Worm (Caenorhabditis elegans) whole organism, young adult: ENCODE data around the gene fbxa-27.

Source experiments
- B0261.1 ChIP-seq: sonication (generic microtip); optimal IDR thresholded peaks from 2 replicates; lab custom pipeline; 2016; ENCODE audit warnings: mild to moderate bottlenecking, missing genetic modification characterization, moderate library complexity, missing compliant biosample characterization
- D2030.7 ChIP-seq: fragments of 200-800 bp; sonication (Bioruptor generic); IDR thresholded peaks from 2 replicates; pipeline ENCODE4 v1.3.6; 2022; ENCODE audit warnings: missing genetic modification reagents, missing genetic modification characterization, missing compliant biosample characterization
- F22D6.2 ChIP-seq: sonication (generic microtip); optimal IDR thresholded peaks from 2 replicates; lab custom pipeline; 2016; ENCODE audit warnings: mild to moderate bottlenecking, missing genetic modification characterization, missing compliant biosample characterization
- F55B11.4 ChIP-seq: sonication (generic microtip); optimal IDR thresholded peaks from 2 replicates; lab custom pipeline; 2016; ENCODE audit warnings: missing compliant biosample characterization, missing genetic modification characterization, borderline replicate concordance; ENCODE audit not compliant: insufficient read depth
- Y56A3A.18 ChIP-seq: fragments of 200-800 bp; sonication (Bioruptor generic); IDR thresholded peaks from 2 replicates; pipeline ENCODE4 v1.3.6; 2022; ENCODE audit warnings: missing genetic modification reagents, missing genetic modification characterization, missing compliant biosample characterization
- Y79H2A.3 ChIP-seq: fragments of 200-800 bp; sonication (Bioruptor generic); conservative IDR thresholded peaks from 2 replicates; pipeline ENCODE4 v1.3.6; 2022; ENCODE audit warnings: missing genetic modification reagents, missing genetic modification characterization, missing compliant biosample characterization
- ZK185.1 ChIP-seq: sonication (generic microtip); optimal IDR thresholded peaks from 2 replicates; lab custom pipeline; 2016; ENCODE audit warnings: mild to moderate bottlenecking, missing genetic modification characterization, missing compliant biosample characterization; ENCODE audit not compliant: poor library complexity, severe bottlenecking
- ceh-40 ChIP-seq: fragments of 200-800 bp; sonication (Bioruptor generic); IDR thresholded peaks from 2 replicates; pipeline ENCODE4 v1.3.6; 2022; ENCODE audit warnings: missing genetic modification characterization, missing compliant biosample characterization
- ceh-58 ChIP-seq: fragments of 200-800 bp; sonication (Bioruptor generic); IDR thresholded peaks from 2 replicates; pipeline ENCODE4 v1.3.6; 2022; ENCODE audit warnings: missing genetic modification characterization, missing compliant biosample characterization
- ceh-79 ChIP-seq: sonication (generic microtip); optimal IDR thresholded peaks from 2 replicates; lab custom pipeline; 2017; ENCODE audit warnings: mild to moderate bottlenecking, missing genetic modification characterization, missing compliant biosample characterization
- ceh-91 ChIP-seq: fragments of 200-800 bp; sonication (Bioruptor generic); IDR thresholded peaks from 2 replicates; pipeline ENCODE4 v1.3.6; 2022; ENCODE audit warnings: missing genetic modification reagents, missing genetic modification characterization, missing compliant biosample characterization
- dox-1 ChIP-seq: fragments of 200-800 bp; sonication (Bioruptor generic); IDR thresholded peaks from 2 replicates; pipeline ENCODE4 v1.3.6; 2022; ENCODE audit warnings: missing genetic modification reagents, missing genetic modification characterization, missing compliant biosample characterization
- efl-1 ChIP-seq: fragments of 150-350 bp; optimal IDR thresholded peaks from 2 replicates; lab custom pipeline; 2014; ENCODE audit warnings: missing biosample characterization, missing genetic modification reagents, missing genetic modification characterization
- egl-18 ChIP-seq: fragments of 200-800 bp; sonication (Bioruptor generic); IDR thresholded peaks from 2 replicates; pipeline ENCODE4 v1.3.6; 2022; ENCODE audit warnings: missing genetic modification reagents, missing genetic modification characterization, missing compliant biosample characterization
- egrh-3 ChIP-seq: fragments of 200-800 bp; sonication (Bioruptor generic); IDR thresholded peaks from 2 replicates; pipeline ENCODE4 v1.3.6; 2022; ENCODE audit warnings: missing genetic modification reagents, missing genetic modification characterization, missing compliant biosample characterization
- ets-4 ChIP-seq: fragments of 200-800 bp; sonication (Bioruptor generic); optimal IDR thresholded peaks from 2 replicates; lab custom pipeline; 2018; ENCODE audit warnings: mild to moderate bottlenecking, missing genetic modification characterization, missing compliant biosample characterization
- lin-26 ChIP-seq: fragments of 200-800 bp; sonication (Bioruptor generic); IDR thresholded peaks from 2 replicates; pipeline ENCODE4 v1.3.6; 2022; ENCODE audit warnings: missing genetic modification reagents, missing genetic modification characterization, missing compliant biosample characterization
- lin-40 ChIP-seq: sonication (generic microtip); optimal IDR thresholded peaks from 2 replicates; lab custom pipeline; 2016; ENCODE audit warnings: missing genetic modification characterization, mild to moderate bottlenecking, missing compliant biosample characterization, missing genotype, missing genetic modification reagents
- lir-1 ChIP-seq: fragments of 200-800 bp; sonication (Bioruptor generic); conservative IDR thresholded peaks from 2 replicates; pipeline ENCODE4 v1.3.6; 2022; ENCODE audit warnings: missing genetic modification reagents, missing genetic modification characterization, missing compliant biosample characterization
- lsy-27 ChIP-seq: sonication (generic microtip); optimal IDR thresholded peaks from 2 replicates; lab custom pipeline; 2017; ENCODE audit warnings: missing genetic modification characterization, mild to moderate bottlenecking, missing compliant biosample characterization, antibody characterized with exemption, missing genotype, borderline replicate concordance; ENCODE audit not compliant: insufficient read depth
- mel-28 ChIP-seq: sonication (generic microtip); optimal IDR thresholded peaks from 2 replicates; lab custom pipeline; 2016; ENCODE audit warnings: borderline replicate concordance, mild to moderate bottlenecking, missing genetic modification characterization, missing compliant biosample characterization
- nfyb-1 ChIP-seq: fragments of 200-800 bp; sonication (Bioruptor generic); IDR thresholded peaks from 2 replicates; pipeline ENCODE4 v1.3.6; 2022; ENCODE audit warnings: missing genetic modification reagents, missing genetic modification characterization, missing compliant biosample characterization
- nhr-80 ChIP-seq: sonication (generic microtip); optimal IDR thresholded peaks from 2 replicates; lab custom pipeline; 2016; ENCODE audit warnings: missing genetic modification characterization, missing compliant biosample characterization
- pbrm-1 ChIP-seq: fragments of 200-800 bp; sonication (Bioruptor generic); IDR thresholded peaks from 2 replicates; pipeline ENCODE4 v1.3.6; 2022; ENCODE audit warnings: missing genetic modification reagents, missing genetic modification characterization, missing compliant biosample characterization
- rcor-1 ChIP-seq: fragments of 200-800 bp; sonication (Bioruptor generic); IDR thresholded peaks from 2 replicates; pipeline ENCODE4 v1.3.6; 2022; ENCODE audit warnings: missing genetic modification reagents, missing genetic modification characterization, missing compliant biosample characterization
- rec-8 ChIP-seq, 2 experiments: sonication (generic microtip); optimal IDR thresholded peaks; 2 replicates each; lab custom pipeline; 2016; ENCODE audit warnings: mild to moderate bottlenecking in 2 of 2, missing genetic modification characterization in 2 of 2, missing genetic modification reagents in 2 of 2, missing genotype in 2 of 2, missing biosample characterization in 1 of 2, missing compliant biosample characterization in 1 of 2, moderate library complexity in 1 of 2
- rpc-1 ChIP-seq, 2 experiments: fragments of 150-350 bp in 1 of 2; sonication (generic microtip) in 1 of 2; optimal IDR thresholded peaks; 2 replicates each; lab custom pipeline; 2014 to 2018; ENCODE audit warnings: missing biosample characterization in 1 of 2, missing genetic modification characterization in 1 of 2, missing genetic modification reagents in 1 of 2, missing genotype in 1 of 2
- sea-2 ChIP-seq: fragments of 200-800 bp; sonication (Bioruptor generic); IDR thresholded peaks from 2 replicates; pipeline ENCODE4 v1.3.6; 2022; ENCODE audit warnings: missing genetic modification characterization, missing compliant biosample characterization
- snpc-1.1 ChIP-seq: sonication (generic microtip); optimal IDR thresholded peaks from 2 replicates; lab custom pipeline; 2017; ENCODE audit warnings: missing genetic modification characterization, mild to moderate bottlenecking, missing compliant biosample characterization, antibody characterized with exemption, moderate library complexity, missing genotype, missing genetic modification reagents; ENCODE audit not compliant: insufficient read depth
- snpc-1.3 ChIP-seq: sonication (generic microtip); optimal IDR thresholded peaks from 2 replicates; lab custom pipeline; 2017; ENCODE audit warnings: missing genetic modification characterization, mild to moderate bottlenecking, missing compliant biosample characterization, antibody characterized with exemption, moderate library complexity, missing genotype, missing genetic modification reagents; ENCODE audit not compliant: insufficient read depth
- somi-1 ChIP-seq: fragments of 200-800 bp; sonication (Bioruptor generic); optimal IDR thresholded peaks from 2 replicates; lab custom pipeline; 2018; ENCODE audit warnings: mild to moderate bottlenecking, missing genetic modification characterization, missing compliant biosample characterization
- tlf-1 ChIP-seq: fragments of 200-800 bp; sonication (Bioruptor generic); optimal IDR thresholded peaks from 2 replicates; lab custom pipeline; 2018; ENCODE audit warnings: mild to moderate bottlenecking, missing genetic modification characterization, missing compliant biosample characterization
- unc-62 ChIP-seq: fragments of 150-350 bp; optimal IDR thresholded peaks from 2 replicates; lab custom pipeline; 2014; ENCODE audit warnings: missing biosample characterization, missing genetic modification reagents, missing genetic modification characterization
- xnd-1 ChIP-seq: sonication (generic microtip); optimal IDR thresholded peaks from 2 replicates; lab custom pipeline; 2016; ENCODE audit warnings: missing genotype, missing genetic modification reagents, missing genetic modification characterization, missing compliant biosample characterization
- zfh-2 ChIP-seq: fragments of 200-800 bp; sonication (Bioruptor generic); conservative IDR thresholded peaks from 2 replicates; pipeline ENCODE4 v1.3.6; 2022; ENCODE audit warnings: missing genetic modification reagents, missing genetic modification characterization, missing compliant biosample characterization
- zim-3 ChIP-seq: sonication (generic microtip); optimal IDR thresholded peaks from 2 replicates; lab custom pipeline; 2017; ENCODE audit warnings: mild to moderate bottlenecking, missing genetic modification characterization, moderate library complexity, missing compliant biosample characterization
- ztf-22 ChIP-seq: fragments of 200-800 bp; sonication (Bioruptor generic); optimal IDR thresholded peaks from 2 replicates; lab custom pipeline; 2018; ENCODE audit warnings: mild to moderate bottlenecking, missing genetic modification characterization, moderate library complexity, missing compliant biosample characterization
- ztf-26 ChIP-seq: sonication (generic microtip); optimal IDR thresholded peaks from 2 replicates; lab custom pipeline; 2017; ENCODE audit warnings: missing genetic modification characterization, missing compliant biosample characterization
- ztf-28 ChIP-seq: fragments of 200-800 bp; sonication (Bioruptor generic); IDR thresholded peaks from 2 replicates; pipeline ENCODE4 v1.3.6; 2022; ENCODE audit warnings: missing genetic modification reagents, missing genetic modification characterization, missing compliant biosample characterization
- ztf-3 ChIP-seq: fragments of 200-800 bp; sonication (Bioruptor generic); optimal IDR thresholded peaks from 2 replicates; lab custom pipeline; 2018; ENCODE audit warnings: mild to moderate bottlenecking, missing genetic modification characterization, missing compliant biosample characterization

The fbxa-27 gene

ce11 chrIII:1354523-1354922 is 11.8 kb downstream of the fbxa-27 start (continued):
- TF ChIP-seq F55B11.4 (no peak), rcor-1 (no peak), ceh-91 (GFP tag; lab: Robert Waterston, UW) (no peak), dox-1 (GFP tag; lab: Robert Waterston, UW) (no peak), lsy-27 (no peak), Y56A3A.18 (GFP tag; lab: Robert Waterston, UW) (no peak), pbrm-1 (GFP tag; lab: Robert Waterston, UW) (no peak), ets-4 (GFP tag; lab: Kevin White, UChicago) (no peak), ceh-58 (GFP tag; lab: Robert Waterston, UW) (no peak), egl-18 (GFP tag; lab: Robert Waterston, UW) (no peak), lir-1 (GFP tag; lab: Robert Waterston, UW) (no peak), rec-8 (tag; optimal IDR thresholded peaks at IDR 0.05; lab: Kevin White, UChicago) (no peak), ztf-28 (no peak), xnd-1 (tag; lab: Kevin White, UChicago) (no peak), Y79H2A.3 (GFP tag; lab: Robert Waterston, UW) (no peak), rpc-1 (optimal IDR thresholded peaks at IDR 0.05; lab: Kevin White, UChicago) (peak; percentile 49), rpc-1 (tag; optimal IDR thresholded peaks at IDR 0.05; lab: Kevin White, UChicago) (peak; percentile 72), ZK185.1 (tag; lab: Kevin White, UChicago) (no peak), snpc-1.3 (tag; lab: Kevin White, UChicago) (no peak), sea-2 (GFP tag; lab: Robert Waterston, UW) (no peak), ztf-26 (tag; lab: Kevin White, UChicago) (no peak), unc-62 (GFP tag; lab: Kevin White, UChicago) (no peak), efl-1 (GFP tag; lab: Kevin White, UChicago) (no peak), egrh-3 (GFP tag; lab: Robert Waterston, UW) (no peak), D2030.7 (GFP tag; lab: Robert Waterston, UW) (no peak), ceh-40 (GFP tag; lab: Robert Waterston, UW) (no peak), lin-26 (peak; percentile 64; the same call in 1 of the 2 replicates), zfh-2 (GFP tag; lab: Robert Waterston, UW) (no peak), tlf-1 (GFP tag; lab: Kevin White, UChicago) (no peak), ceh-79 (tag; lab: Kevin White, UChicago) (no peak), mel-28 (tag; lab: Kevin White, UChicago) (no peak), zim-3 (tag; lab: Kevin White, UChicago) (no peak), ztf-22 (no peak), nfyb-1 (GFP tag; lab: Robert Waterston, UW) (0 out of 2 replicates have a peak, but pooled peaks have one; percentile 36), nhr-80 (tag; lab: Kevin White, UChicago) (no peak), B0261.1 (tag; lab: Kevin White, UChicago) (peak; percentile 68), snpc-1.1 (tag; lab: Kevin White, UChicago) (peak; percentile 25), somi-1 (GFP tag; lab: Kevin White, UChicago) (no peak), ztf-3 (GFP tag; lab: Kevin White, UChicago) (no peak), lin-40 (tag; lab: Kevin White, UChicago) (no peak), F22D6.2 (tag; lab: Kevin White, UChicago) (no peak)
- TF ChIP-seq, all 124 proteins: peak for 8
